Worm (Caenorhabditis elegans): ENCODE data around the gene dnbp-1.

dnbp-1 gene

ce11 chrIV:13979797-13980459 is at the start of gene dnbp-1:
Gene dnbp-1, minus strand, starts transcription at chrIV:13979847.
- TF ChIP-seq aptf-2 (GFP tag; conservative IDR thresholded peaks at IDR 0.05): no peak
- TF ChIP-seq zim-3 (tag; optimal IDR thresholded peaks at IDR 0.05): no peak
- no peak for TF ChIP-seq B0261.1 (tag; optimal IDR thresholded peaks at IDR 0.05)
- TF ChIP-seq ztf-22 (GFP tag; optimal IDR thresholded peaks at IDR 0.05): no peak
- TF ChIP-seq nhr-179 (tag; optimal IDR thresholded peaks at IDR 0.05): no peak
- 0 out of 2 replicates have a peak, but pooled peaks have one; percentile 36 for TF ChIP-seq ceh-100 (GFP tag; IDR thresholded peaks at IDR 0.05)
- no peak for TF ChIP-seq efl-1 (GFP tag; optimal IDR thresholded peaks at IDR 0.05)
- TF ChIP-seq ceh-79 (tag; optimal IDR thresholded peaks at IDR 0.05): no peak
- no peak for TF ChIP-seq chd-7 (tag; optimal IDR thresholded peaks at IDR 0.05)
- TF ChIP-seq mcd-1 (GFP tag; IDR thresholded peaks at IDR 0.05): peak; percentile 90
- no peak for TF ChIP-seq F57C9.4 (tag; optimal IDR thresholded peaks at IDR 0.05)
- TF ChIP-seq unc-130 (GFP tag; optimal IDR thresholded peaks at IDR 0.05): no peak
- peak; percentile 89 for TF ChIP-seq madf-10 (tag; optimal IDR thresholded peaks at IDR 0.05)
- TF ChIP-seq nfya-1 (tag; optimal IDR thresholded peaks at IDR 0.05; ENCODE audit: borderline replicate concordance, insufficient read depth): no peak
- TF ChIP-seq Y53F4B.3 (GFP tag; IDR thresholded peaks at IDR 0.05): no peak
- no peak for TF ChIP-seq ets-4 (GFP tag; optimal IDR thresholded peaks at IDR 0.05)
- peak; percentile 70 for TF ChIP-seq nhr-80 (tag; optimal IDR thresholded peaks at IDR 0.05)
- no peak for TF ChIP-seq nhr-120 (GFP tag; IDR thresholded peaks at IDR 0.05)
- no peak for TF ChIP-seq hsf-1 (GFP tag; IDR thresholded peaks at IDR 0.05)
- TF ChIP-seq somi-1 (GFP tag; optimal IDR thresholded peaks at IDR 0.05): no peak
- TF ChIP-seq aptf-3 (GFP tag; IDR thresholded peaks at IDR 0.05): no peak
- no peak for TF ChIP-seq let-526 (GFP tag; IDR thresholded peaks at IDR 0.05)
- no peak for TF ChIP-seq Y67H2A.10 (GFP tag; conservative IDR thresholded peaks at IDR 0.05)
- peak; percentile 65 for TF ChIP-seq K12H6.12 (tag; optimal IDR thresholded peaks at IDR 0.05)
- peak; percentile 83 for TF ChIP-seq attf-5 (GFP tag; optimal IDR thresholded peaks at IDR 0.05)
- no peak for TF ChIP-seq snpc-1.3 (tag; optimal IDR thresholded peaks at IDR 0.05; ENCODE audit: insufficient read depth)
- TF ChIP-seq attf-6 (GFP tag; IDR thresholded peaks at IDR 0.05): no peak
- TF ChIP-seq unc-62 (GFP tag; optimal IDR thresholded peaks at IDR 0.05): peak; percentile 0
- TF ChIP-seq F39B2.1 (GFP tag; IDR thresholded peaks at IDR 0.05): no peak
- TF ChIP-seq ZK185.1 (tag; optimal IDR thresholded peaks at IDR 0.05; ENCODE audit: poor library complexity, severe bottlenecking): no peak
- TF ChIP-seq snpc-4 (GFP tag; optimal IDR thresholded peaks at IDR 0.05): no peak
- TF ChIP-seq snpc-4 (tag; optimal IDR thresholded peaks at IDR 0.05): peak in 3 of 4 experiments; percentile 10 to 58 (median 47)
- TF ChIP-seq F49E8.2 (tag; optimal IDR thresholded peaks at IDR 0.05; ENCODE audit: insufficient read depth): no peak

ce11 chrIV:14019883-14020282 is 40.2 kb upstream of the dnbp-1 start, which contains the start of the genes irld-56 and irld-55:
Gene irld-56, minus strand, starts transcription at chrIV:14019983.
Gene irld-55, plus strand, starts transcription at chrIV:14020198.
- TF ChIP-seq nfyb-1 (GFP tag; IDR thresholded peaks at IDR 0.05) (no peak), pbrm-1 (GFP tag; IDR thresholded peaks at IDR 0.05) (no peak), hsf-1 (GFP tag; IDR thresholded peaks at IDR 0.05) (no peak), lin-26 (GFP tag; IDR thresholded peaks at IDR 0.05) (no peak), fkh-3 (tag; optimal IDR thresholded peaks at IDR 0.05) (no peak), T07F8.4 (tag; optimal IDR thresholded peaks at IDR 0.05) (no peak)

Data from whole organism, young adult.